Worm (Caenorhabditis elegans): ENCODE measurements around the gene bre-1.

Gene bre-1

ce11 chrIV:8978047-8978446 is 9.0 kb upstream of the bre-1 start:
- TF ChIP-seq ceh-36 (tag; optimal IDR thresholded peaks at IDR 0.05) (no peak), flt-1 (GFP tag; IDR thresholded peaks at IDR 0.05) (no peak), sea-1 (GFP tag; conservative IDR thresholded peaks at IDR 0.05) (no peak), hmbx-1 (tag; optimal IDR thresholded peaks at IDR 0.05) (no peak), scrt-1 (GFP tag; IDR thresholded peaks at IDR 0.05) (no peak), hmg-4 (GFP tag; optimal IDR thresholded peaks at IDR 0.05) (no peak), tbx-11 (GFP tag; IDR thresholded peaks at IDR 0.05) (no peak), F13C5.2 (tag; optimal IDR thresholded peaks at IDR 0.05) (no peak), ets-7 (tag; optimal IDR thresholded peaks at IDR 0.05) (no peak), B0310.2 (tag; optimal IDR thresholded peaks at IDR 0.05) (no peak), aly-1 (tag; optimal IDR thresholded peaks at IDR 0.05) (no peak)

DNA sequence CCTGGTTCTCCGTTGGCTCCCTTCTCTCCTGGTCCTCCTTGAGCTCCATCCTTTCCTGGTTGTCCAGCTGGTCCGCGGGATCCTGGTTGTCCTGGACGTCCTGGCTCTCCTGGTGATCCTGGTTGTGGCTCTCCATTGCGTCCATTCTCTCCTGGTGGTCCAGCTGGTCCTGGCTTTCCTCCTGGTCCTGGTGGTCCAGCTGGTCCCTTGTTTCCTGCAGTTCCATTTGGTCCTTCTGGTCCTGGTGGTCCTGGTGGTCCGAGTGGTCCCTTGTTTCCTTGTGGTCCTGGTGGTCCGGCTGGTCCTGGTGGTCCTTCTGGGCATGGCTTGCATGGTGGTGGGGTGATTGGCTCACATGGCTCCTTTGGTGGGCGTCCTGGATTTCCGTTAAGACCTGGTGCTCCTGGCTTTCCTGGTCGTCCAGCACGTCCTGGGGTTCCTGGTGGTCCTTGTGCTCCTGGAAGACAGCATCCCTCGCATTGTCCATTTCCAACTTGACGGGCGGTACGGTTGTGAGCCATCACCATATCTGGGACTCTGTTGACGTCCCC is 7.9 kb upstream of the bre-1 start:
- no peak for TF ChIP-seq tbx-11 (GFP tag; IDR thresholded peaks at IDR 0.05)
- no peak for TF ChIP-seq hmg-4 (GFP tag; optimal IDR thresholded peaks at IDR 0.05)
- no peak for TF ChIP-seq ets-7 (tag; optimal IDR thresholded peaks at IDR 0.05)
- TF ChIP-seq ceh-36 (tag; optimal IDR thresholded peaks at IDR 0.05): no peak
- TF ChIP-seq tbx-37 (GFP tag; conservative IDR thresholded peaks at IDR 0.05): no peak
- TF ChIP-seq flt-1 (GFP tag; IDR thresholded peaks at IDR 0.05): no peak
- TF ChIP-seq hmbx-1 (tag; optimal IDR thresholded peaks at IDR 0.05): no peak
- no peak for TF ChIP-seq B0310.2 (tag; optimal IDR thresholded peaks at IDR 0.05)

- TF ChIP-seq flt-1 (GFP tag; IDR thresholded peaks at IDR 0.05) (no peak), hmbx-1 (tag; optimal IDR thresholded peaks at IDR 0.05) (no peak), pes-1 (GFP tag; IDR thresholded peaks at IDR 0.05) (no peak), F13C5.2 (tag; optimal IDR thresholded peaks at IDR 0.05) (no peak), B0310.2 (tag; optimal IDR thresholded peaks at IDR 0.05) (no peak), ceh-36 (tag; optimal IDR thresholded peaks at IDR 0.05) (no peak), aly-1 (tag; optimal IDR thresholded peaks at IDR 0.05) (no peak), ets-7 (tag; optimal IDR thresholded peaks at IDR 0.05) (no peak), ama-1 (optimal IDR thresholded peaks at IDR 0.05) (no peak), tbx-11 (GFP tag; IDR thresholded peaks at IDR 0.05) (no peak), tbx-37 (GFP tag; conservative IDR thresholded peaks at IDR 0.05) (no peak), tra-4 (tag; optimal IDR thresholded peaks at IDR 0.05) (no peak), sea-1 (GFP tag; conservative IDR thresholded peaks at IDR 0.05) (no peak)
Observed at ce11 chrIV:8979695-8980094, 7.4 kb upstream of the bre-1 start, which contains the start of gene col-119. col-119 (minus strand) TSS chrIV:8979795.

- TF ChIP-seq flt-1 (GFP tag; IDR thresholded peaks at IDR 0.05): no peak
- TF ChIP-seq hmbx-1 (tag; optimal IDR thresholded peaks at IDR 0.05): no peak
- no peak for TF ChIP-seq hnd-1 (tag; optimal IDR thresholded peaks at IDR 0.05)
- no peak for TF ChIP-seq sea-1 (GFP tag; conservative IDR thresholded peaks at IDR 0.05)
- TF ChIP-seq aly-1 (tag; optimal IDR thresholded peaks at IDR 0.05): no peak
- TF ChIP-seq ets-7 (tag; optimal IDR thresholded peaks at IDR 0.05): no peak
- TF ChIP-seq F13C5.2 (tag; optimal IDR thresholded peaks at IDR 0.05): no peak
- no peak for TF ChIP-seq ceh-13 (GFP tag; optimal IDR thresholded peaks at IDR 0.05)
- TF ChIP-seq scrt-1 (GFP tag; IDR thresholded peaks at IDR 0.05): no peak
- no peak for TF ChIP-seq tra-4 (tag; optimal IDR thresholded peaks at IDR 0.05)
Observed at ce11 chrIV:8984566-8984965, 2.5 kb upstream of the bre-1 start, which contains the start of gene nstp-1. nstp-1 (plus strand) TSS chrIV:8984866.

ce11 chrIV:8992786-8993185 is 5.7 kb downstream of the bre-1 start, which contains the start of gene mltn-12:
mltn-12 (plus strand) TSS chrIV:8993086.
- no peak for TF ChIP-seq tra-4 (tag; optimal IDR thresholded peaks at IDR 0.05)
- TF ChIP-seq B0310.2 (tag; optimal IDR thresholded peaks at IDR 0.05): no peak
- TF ChIP-seq ceh-13 (GFP tag; optimal IDR thresholded peaks at IDR 0.05): no peak
- no peak for TF ChIP-seq aly-1 (tag; optimal IDR thresholded peaks at IDR 0.05)

- TF ChIP-seq tbx-11 (GFP tag; IDR thresholded peaks at IDR 0.05) (no peak), tbx-37 (GFP tag; conservative IDR thresholded peaks at IDR 0.05) (no peak), flt-1 (GFP tag; IDR thresholded peaks at IDR 0.05) (no peak), ets-7 (tag; optimal IDR thresholded peaks at IDR 0.05) (no peak), ceh-13 (GFP tag; optimal IDR thresholded peaks at IDR 0.05) (no peak), scrt-1 (GFP tag; IDR thresholded peaks at IDR 0.05) (no peak), hmg-4 (GFP tag; optimal IDR thresholded peaks at IDR 0.05) (no peak), pes-1 (GFP tag; IDR thresholded peaks at IDR 0.05) (no peak), F13C5.2 (tag; optimal IDR thresholded peaks at IDR 0.05) (no peak), ceh-36 (tag; optimal IDR thresholded peaks at IDR 0.05) (no peak), hnd-1 (tag; optimal IDR thresholded peaks at IDR 0.05) (no peak), aly-1 (tag; optimal IDR thresholded peaks at IDR 0.05) (no peak), tra-4 (tag; optimal IDR thresholded peaks at IDR 0.05) (no peak), ama-1 (optimal IDR thresholded peaks at IDR 0.05) (no peak), sea-1 (GFP tag; conservative IDR thresholded peaks at IDR 0.05) (no peak), hmbx-1 (tag; optimal IDR thresholded peaks at IDR 0.05) (no peak), B0310.2 (tag; optimal IDR thresholded peaks at IDR 0.05) (no peak)
Observed at ce11 chrIV:8994487-8994886, 7.4 kb downstream of the bre-1 start.

- TF ChIP-seq aly-1 (tag; optimal IDR thresholded peaks at IDR 0.05): no peak
- no peak for TF ChIP-seq flt-1 (GFP tag; IDR thresholded peaks at IDR 0.05)
- TF ChIP-seq hnd-1 (tag; optimal IDR thresholded peaks at IDR 0.05): no peak
- TF ChIP-seq ceh-36 (tag; optimal IDR thresholded peaks at IDR 0.05): no peak
Observed at ce11 chrIV:9000664-9001063, 13.6 kb downstream of the bre-1 start.

- TF ChIP-seq pes-1 (GFP tag; IDR thresholded peaks at IDR 0.05) (no peak), F13C5.2 (tag; optimal IDR thresholded peaks at IDR 0.05) (no peak), ceh-36 (tag; optimal IDR thresholded peaks at IDR 0.05) (no peak)
Observed at ce11 chrIV:9001184-9001583, 14.1 kb downstream of the bre-1 start.

All from whole organism, early embryonic.